Worm (Caenorhabditis elegans): Measurements from ENCODE around the gene F57G12.1.

DNA sequence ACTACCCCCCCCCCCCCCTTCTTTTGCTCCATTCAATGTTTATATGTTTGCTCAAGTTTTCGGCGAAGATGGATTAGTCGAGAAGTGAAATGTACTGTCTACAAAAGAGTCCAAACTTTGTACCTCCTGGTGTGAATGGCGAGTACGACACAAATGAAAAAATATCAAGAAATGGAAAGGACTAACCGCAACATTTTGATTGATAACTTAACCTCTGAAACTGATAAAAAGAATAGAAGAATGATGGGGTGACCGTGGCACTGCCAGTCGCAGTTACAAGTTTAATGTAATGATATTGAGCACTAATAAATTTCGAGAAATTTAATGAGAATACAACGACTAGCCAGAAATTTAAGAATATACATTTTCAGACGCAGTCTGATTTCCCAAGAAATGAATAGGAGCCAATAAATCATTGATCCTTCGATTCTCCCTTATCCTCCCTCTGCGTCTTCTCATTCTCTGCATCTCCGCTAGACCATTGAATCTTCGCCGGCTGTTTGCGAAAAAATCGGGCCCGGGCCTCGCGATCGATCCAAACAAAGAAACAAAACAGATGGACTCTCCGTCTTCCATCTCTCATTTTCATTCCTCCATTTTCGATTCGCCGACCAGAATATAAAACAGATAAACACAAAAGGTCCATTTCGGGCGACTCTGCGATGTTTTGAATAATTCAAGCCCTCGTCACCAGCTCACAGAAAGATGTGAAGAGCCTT is 3.4 kb upstream of the F57G12.1 start:
- TF ChIP-seq elt-3 (tag; optimal IDR thresholded peaks at IDR 0.05) = no peak
- TF ChIP-seq lin-39 (tag; optimal IDR thresholded peaks at IDR 0.05) = no peak
- no peak for TF ChIP-seq lin-13 (GFP tag; optimal IDR thresholded peaks at IDR 0.05)
- no peak for TF ChIP-seq nhr-11 (tag; optimal IDR thresholded peaks at IDR 0.05)
- no peak for TF ChIP-seq nhr-25 (tag; optimal IDR thresholded peaks at IDR 0.05)
- TF ChIP-seq nhr-12 (tag; optimal IDR thresholded peaks at IDR 0.05) = no peak
- TF ChIP-seq mdl-1 (tag; optimal IDR thresholded peaks at IDR 0.05) = no peak
- no peak for TF ChIP-seq zag-1 (tag; optimal IDR thresholded peaks at IDR 0.05)
- no peak for TF ChIP-seq mab-5 (tag; optimal IDR thresholded peaks at IDR 0.05)
- no peak for TF ChIP-seq aly-2 (tag; optimal IDR thresholded peaks at IDR 0.05)
